Fruit fly (Drosophila melanogaster): ENCODE data around the gene ORMDL.
A peak's percentile ranks its signal among the peaks of the same experiment; 100 is the strongest.

The ORMDL gene

dm6 chr3L:21652768-21653167 is 17.7 kb downstream of the ORMDL start (continued):
- TF ChIP-seq dmrt11E (tag; optimal IDR thresholded peaks at IDR 0.05) (peak; percentile 64), Dfd (GFP tag; optimal IDR thresholded peaks at IDR 0.05) (no peak), crol (GFP tag; IDR thresholded peaks at IDR 0.05) (no peak), fru (optimal IDR thresholded peaks at IDR 0.05) (no peak), CG43689 (GFP tag; IDR thresholded peaks at IDR 0.05) (no peak), CG15269 (tag; optimal IDR thresholded peaks at IDR 0.05) (peak; percentile 66), p53 (GFP tag; optimal IDR thresholded peaks at IDR 0.05) (peak; percentile 19), NfI (GFP tag; optimal IDR thresholded peaks at IDR 0.05) (peak; percentile 75), CG10274 (GFP tag; optimal IDR thresholded peaks at IDR 0.05) (no peak), zen (tag; optimal IDR thresholded peaks at IDR 0.05) (peak; percentile 81), sug (tag; optimal IDR thresholded peaks at IDR 0.05) (peak; percentile 59), CG8944 (GFP tag; optimal IDR thresholded peaks at IDR 0.05) (peak; percentile 80), CG17361 (GFP tag; IDR thresholded peaks at IDR 0.05) (peak; percentile 68), CG7372 (GFP tag; IDR thresholded peaks at IDR 0.05) (peak; percentile 62; the same call in 1 of the 2 replicates), CG17359 (tag; optimal IDR thresholded peaks at IDR 0.05) (peak; percentile 72), CG10147 (GFP tag; optimal IDR thresholded peaks at IDR 0.05) (peak; percentile 47), en (GFP tag; optimal IDR thresholded peaks at IDR 0.05) (peak; percentile 44), lov (optimal IDR thresholded peaks at IDR 0.05) (no peak), lov (GFP tag; IDR thresholded peaks at IDR 0.05) (no peak), CG10654 (GFP tag; optimal IDR thresholded peaks at IDR 0.05) (peak; percentile 72), CG34224 (GFP tag; IDR thresholded peaks at IDR 0.05; ENCODE audit: partially characterized antibody) (no peak), kay (GFP tag; optimal IDR thresholded peaks at IDR 0.05) (peak; percentile 60), CG18476 (GFP tag; optimal IDR thresholded peaks at IDR 0.05) (no peak), Atf3 (GFP tag; optimal IDR thresholded peaks at IDR 0.05) (peak; percentile 74), fd102C (GFP tag; optimal IDR thresholded peaks at IDR 0.05) (peak; percentile 9), nmo (GFP tag; optimal IDR thresholded peaks at IDR 0.05) (peak; percentile 73), gt (GFP tag; IDR thresholded peaks at IDR 0.05) (no peak), ash1 (GFP tag; optimal IDR thresholded peaks at IDR 0.05) (no peak), jumu (GFP tag; optimal IDR thresholded peaks at IDR 0.05) (peak; percentile 56), tup (GFP tag; optimal IDR thresholded peaks at IDR 0.05) (no peak), CG8089 (GFP tag; optimal IDR thresholded peaks at IDR 0.05) (peak; percentile 77), insv (GFP tag; optimal IDR thresholded peaks at IDR 0.05) (peak in 1 of 2 experiments; percentile 84), Trl (optimal IDR thresholded peaks at IDR 0.05) (no peak), Trl (GFP tag; optimal IDR thresholded peaks at IDR 0.05) (peak; percentile 80), CG11695 (GFP tag; IDR thresholded peaks at IDR 0.05) (no peak), row (GFP tag; IDR thresholded peaks at IDR 0.05) (peak; percentile 64), CG2712 (tag; optimal IDR thresholded peaks at IDR 0.05) (peak; percentile 79), H2.0 (GFP tag; IDR thresholded peaks at IDR 0.05) (peak; percentile 63), Deaf1 (tag; optimal IDR thresholded peaks at IDR 0.05) (peak; percentile 21), CG30020 (tag; optimal IDR thresholded peaks at IDR 0.05) (no peak), CG2129 (GFP tag; IDR thresholded peaks at IDR 0.05; ENCODE audit: partially characterized antibody) (no peak), lbe (GFP tag; optimal IDR thresholded peaks at IDR 0.05) (no peak), CG17385 (GFP tag; optimal IDR thresholded peaks at IDR 0.05) (peak; percentile 15), caup (GFP tag; optimal IDR thresholded peaks at IDR 0.05; ENCODE audit: severe bottlenecking) (peak; percentile 59), Lpt (GFP tag; optimal IDR thresholded peaks at IDR 0.05) (no peak), ap (GFP tag; IDR thresholded peaks at IDR 0.05) (peak; percentile 15; the same call in 1 of the 2 replicates), tin (GFP tag; optimal IDR thresholded peaks at IDR 0.05) (peak; percentile 83), CG10565 (GFP tag; optimal IDR thresholded peaks at IDR 0.05) (peak; percentile 5), HLH4C (GFP tag; IDR thresholded peaks at IDR 0.05; ENCODE audit: partially characterized antibody) (no peak), CG1024 (GFP tag; IDR thresholded peaks at IDR 0.05) (0 out of 2 replicates have a peak, but pooled peaks have one; percentile 24), ken (GFP tag; IDR thresholded peaks at IDR 0.05) (peak; percentile 41; the same call in 1 of the 3 replicates), CG8359 (GFP tag; optimal IDR thresholded peaks at IDR 0.05; ENCODE audit: borderline replicate concordance) (no peak)

Data from whole organism, embryonic.